Fruit fly (Drosophila melanogaster) whole organism, prepupa: Measurements from ENCODE around the gene CG46303.

ENCODE experiments used
- CG10631 ChIP-seq: fragments of 200-800 bp; sonication (Bioruptor generic); optimal IDR thresholded peaks from 2 replicates; lab custom pipeline; 2016; ENCODE audit warnings: missing biosample characterization, missing genetic modification characterization
- CG10669 ChIP-seq: fragments of 200-800 bp; sonication (Bioruptor generic); optimal IDR thresholded peaks from 3 replicates; lab custom pipeline; 2018; ENCODE audit warnings: missing biosample characterization, mild to moderate bottlenecking, missing genetic modification characterization, moderate library complexity
- CG11294 ChIP-seq: fragments of 200-800 bp; sonication (Bioruptor generic); IDR thresholded peaks from 2 replicates; pipeline ENCODE4 v1.3.6; 2022; ENCODE audit warnings: missing biosample characterization, missing genetic modification characterization
- CG11902 ChIP-seq: fragments of 200-800 bp; sonication (Bioruptor generic); optimal IDR thresholded peaks from 3 replicates; lab custom pipeline; 2016; ENCODE audit warnings: missing biosample characterization, missing genetic modification characterization
- CG15336 ChIP-seq: fragments of 200-800 bp; sonication (Bioruptor generic); IDR thresholded peaks from 2 replicates; pipeline ENCODE4 v1.3.6; 2022; ENCODE audit warnings: missing biosample characterization, missing genetic modification characterization
- CG1621 ChIP-seq: fragments of 200-800 bp; sonication (Bioruptor generic); optimal IDR thresholded peaks from 3 replicates; lab custom pipeline; 2018; ENCODE audit warnings: missing biosample characterization, mild to moderate bottlenecking, missing genetic modification characterization
- CG34406 ChIP-seq: fragments of 200-800 bp; sonication (Bioruptor generic); optimal IDR thresholded peaks from 3 replicates; lab custom pipeline; 2016; ENCODE audit warnings: missing biosample characterization, missing genetic modification characterization
- CG4318 ChIP-seq: fragments of 200-800 bp; sonication (Bioruptor generic); optimal IDR thresholded peaks from 3 replicates; lab custom pipeline; 2017; ENCODE audit warnings: missing biosample characterization, mild to moderate bottlenecking, missing genetic modification characterization
- CG6163 ChIP-seq: fragments of 200-800 bp; sonication (Bioruptor generic); IDR thresholded peaks from 3 replicates; pipeline ENCODE4 v1.3.6; 2022; ENCODE audit warnings: missing biosample characterization, missing genetic modification characterization
- CG6276 ChIP-seq: fragments of 200-800 bp; sonication (Bioruptor generic); optimal IDR thresholded peaks from 2 replicates; lab custom pipeline; 2017; ENCODE audit warnings: missing biosample characterization, mild to moderate bottlenecking, missing genetic modification characterization
- CG7368 ChIP-seq: fragments of 200-800 bp; sonication (Bioruptor generic); optimal IDR thresholded peaks from 3 replicates; lab custom pipeline; 2016; ENCODE audit warnings: missing biosample characterization, missing genetic modification characterization
- CG8119 ChIP-seq: fragments of 200-800 bp; sonication (Bioruptor generic); IDR thresholded peaks from 3 replicates; pipeline ENCODE4 v1.3.6; 2022; ENCODE audit warnings: missing biosample characterization, missing genetic modification characterization
- CG8632 ChIP-seq: fragments of 200-800 bp; sonication (Bioruptor generic); optimal IDR thresholded peaks from 3 replicates; lab custom pipeline; 2016; ENCODE audit warnings: missing biosample characterization, missing genetic modification characterization
- Eip75B ChIP-seq: fragments of 200-800 bp; sonication (Bioruptor generic); optimal IDR thresholded peaks from 3 replicates; lab custom pipeline; 2016; ENCODE audit warnings: missing biosample characterization, missing genetic modification characterization
- Eip78C ChIP-seq: fragments of 200-800 bp; sonication (Bioruptor generic); peaks from one replicate; lab custom pipeline; 2016; ENCODE audit warnings: missing biosample characterization, missing genetic modification characterization
- Gug ChIP-seq: fragments of 200-800 bp; sonication (Bioruptor generic); IDR thresholded peaks from 2 replicates; pipeline ENCODE4 v1.3.6; 2022; ENCODE audit warnings: missing biosample characterization, missing genetic modification characterization
- Hr38 ChIP-seq: sonication (Bioruptor generic); optimal IDR thresholded peaks from 2 replicates; lab custom pipeline; 2016; ENCODE audit warnings: missing biosample characterization, missing genetic modification characterization
- OdsH ChIP-seq: fragments of 200-800 bp; sonication (Bioruptor generic); optimal IDR thresholded peaks from 3 replicates; lab custom pipeline; 2016; ENCODE audit warnings: missing biosample characterization, missing genetic modification characterization
- Sox102F ChIP-seq: fragments of 200-800 bp; sonication (Bioruptor generic); optimal IDR thresholded peaks from 2 replicates; lab custom pipeline; 2016; ENCODE audit warnings: missing biosample characterization, mild to moderate bottlenecking, missing genetic modification characterization
- Sox14 ChIP-seq: fragments of 200-800 bp; sonication (Bioruptor generic); optimal IDR thresholded peaks from 3 replicates; lab custom pipeline; 2016; ENCODE audit warnings: missing biosample characterization, missing genetic modification characterization
- achi ChIP-seq: fragments of 200-800 bp; sonication (Bioruptor generic); optimal IDR thresholded peaks from 3 replicates; lab custom pipeline; 2016; ENCODE audit warnings: missing biosample characterization, missing genetic modification characterization
- acj6 ChIP-seq: fragments of 200-800 bp; sonication (Bioruptor generic); optimal IDR thresholded peaks from 3 replicates; lab custom pipeline; 2016; ENCODE audit warnings: missing biosample characterization, missing genetic modification characterization
- dsx ChIP-seq: fragments of 200-800 bp; optimal IDR thresholded peaks from 3 replicates; lab custom pipeline; 2019; ENCODE audit warnings: missing biosample characterization, mild to moderate bottlenecking, missing genetic modification characterization, moderate library complexity; ENCODE audit not compliant: poor library complexity, severe bottlenecking
- eg ChIP-seq: fragments of 200-800 bp; sonication (Bioruptor generic); IDR thresholded peaks from 3 replicates; pipeline ENCODE4 v1.3.6; 2022; ENCODE audit warnings: missing biosample characterization, missing genetic modification characterization
- fd59A ChIP-seq: fragments of 200-800 bp; sonication (Bioruptor generic); optimal IDR thresholded peaks from 2 replicates; lab custom pipeline; 2017; ENCODE audit warnings: missing biosample characterization, mild to moderate bottlenecking, missing genetic modification characterization, missing genetic modification reagents
- fd85E ChIP-seq: fragments of 200-800 bp; sonication (Bioruptor generic); optimal IDR thresholded peaks from 3 replicates; lab custom pipeline; 2016; ENCODE audit warnings: missing biosample characterization, missing genetic modification characterization
- fkh ChIP-seq: fragments of 200-800 bp; sonication (Bioruptor generic); optimal IDR thresholded peaks from 3 replicates; lab custom pipeline; 2017; ENCODE audit warnings: missing biosample characterization, mild to moderate bottlenecking, missing genetic modification characterization, moderate library complexity
- net ChIP-seq: fragments of 200-800 bp; sonication (Bioruptor generic); optimal IDR thresholded peaks from 3 replicates; lab custom pipeline; 2016; ENCODE audit warnings: missing biosample characterization, missing genetic modification characterization
- salr ChIP-seq, 2 experiments: fragments of 200-800 bp; sonication (Bioruptor generic); optimal IDR thresholded peaks; 3 replicates each; lab custom pipeline; 2016 to 2018; ENCODE audit warnings: missing biosample characterization in 2 of 2, missing genetic modification characterization in 2 of 2, mild to moderate bottlenecking in 1 of 2
- spab ChIP-seq: fragments of 200-800 bp; sonication (Bioruptor generic); optimal IDR thresholded peaks from 2 replicates; lab custom pipeline; 2017; ENCODE audit warnings: missing biosample characterization, mild to moderate bottlenecking, missing genetic modification characterization, missing genetic modification reagents
- ss ChIP-seq, 2 experiments: fragments of 200-800 bp; sonication (Bioruptor generic); optimal IDR thresholded peaks; 2 replicates in 1 of 2; 3 replicates in 1 of 2; lab custom pipeline; 2017 to 2018; ENCODE audit warnings: mild to moderate bottlenecking in 2 of 2, missing biosample characterization in 2 of 2, missing genetic modification characterization in 2 of 2, moderate library complexity in 1 of 2
- svp ChIP-seq: fragments of 200-800 bp; sonication (Bioruptor generic); peaks from one replicate; lab custom pipeline; 2016; ENCODE audit warnings: missing biosample characterization, missing genetic modification characterization

Gene CG46303

dm6 chr3R:5791497-5791896 is 30.3 kb upstream of the CG46303 start, which contains the start of gene Hpf1 (continued):
- TF ChIP-seq CG10669 (GFP tag; lab: Kevin White, UChicago), result peak; percentile 99
- TF ChIP-seq CG10631 (GFP tag; lab: Kevin White, UChicago), result peak; percentile 99
- peak; percentile 99 for TF ChIP-seq Eip75B (GFP tag; lab: Kevin White, UChicago)
- peak; percentile 99 for TF ChIP-seq achi
- peak; percentile 98 for TF ChIP-seq CG11902 (GFP tag; lab: Kevin White, UChicago)
- peak; percentile 99 for TF ChIP-seq CG7368
- peak; percentile 100 for TF ChIP-seq OdsH (GFP tag; lab: Kevin White, UChicago)
- TF ChIP-seq Hr38 (GFP tag; lab: Kevin White, UChicago), result peak; percentile 93
- peak; percentile 99 for TF ChIP-seq CG6276
- peak; percentile 98 for TF ChIP-seq CG11294 (GFP tag; lab: Robert Waterston, UW)
- peak; percentile 100 for TF ChIP-seq Sox102F
- peak; percentile 98 for TF ChIP-seq CG8119
- peak; percentile 98 for TF ChIP-seq fd85E (GFP tag; lab: Kevin White, UChicago)
- peak; percentile 98 for TF ChIP-seq fd59A (GFP tag; lab: Kevin White, UChicago)
- peak; percentile 99 for TF ChIP-seq CG15336
- peak; percentile 98 for TF ChIP-seq spab (GFP tag; lab: Kevin White, UChicago)
- TF ChIP-seq CG8632 (GFP tag; lab: Kevin White, UChicago), result peak; percentile 99

- TF ChIP-seq CG4318 (GFP tag; lab: Kevin White, UChicago) (no peak), Gug (GFP tag; lab: Robert Waterston, UW) (no peak), svp (GFP tag; lab: Kevin White, UChicago) (peak; percentile 45), eg (GFP tag; lab: Robert Waterston, UW) (no peak)
- TF ChIP-seq, all 60 proteins: peak for 1
Observed at dm6 chr3R:5794267-5795089, 27.3 kb upstream of the CG46303 start, which contains the start of the genes PSMG1 and CG10979. Gene PSMG1 (minus strand): TSS chr3R:5794317. Gene CG10979 (plus strand): TSS chr3R:5794705.

dm6 chr3R:5797709-5798108 is 24.1 kb upstream of the CG46303 start:
- peak; percentile 94 for TF ChIP-seq svp (GFP tag; lab: Kevin White, UChicago)
- no peak for TF ChIP-seq CG34406 (GFP tag; lab: Kevin White, UChicago)
- TF ChIP-seq, all 60 proteins: peak for 1

dm6 chr3R:5801703-5802436 is 19.9 kb upstream of the CG46303 start, which contains the start of gene CG11000:
Gene CG11000 (plus strand): TSS chr3R:5802328.
- no peak for TF ChIP-seq CG8119
- TF ChIP-seq CG10631 (GFP tag; lab: Kevin White, UChicago), result no peak
- TF ChIP-seq Eip78C (GFP tag; lab: Kevin White, UChicago), result no peak
- TF ChIP-seq fkh (GFP tag; lab: Kevin White, UChicago), result no peak
- TF ChIP-seq acj6, result no peak
- TF ChIP-seq fd85E (GFP tag; lab: Kevin White, UChicago), result no peak
- TF ChIP-seq Eip75B (GFP tag; lab: Kevin White, UChicago), result no peak
- no peak for TF ChIP-seq Sox14

dm6 chr3R:5813157-5813659 is 8.6 kb upstream of the CG46303 start, which contains the start of gene CG42675:
Gene CG42675 (plus strand): TSS chr3R:5813609.
- 0 out of 2 replicates have a peak, but pooled peaks have one; percentile 32 for TF ChIP-seq CG15336
- TF ChIP-seq dsx, result no peak
- TF ChIP-seq fkh (GFP tag; lab: Kevin White, UChicago), result no peak
- no peak for TF ChIP-seq salr (GFP tag; optimal IDR thresholded peaks at IDR 0.05; lab: Kevin White, UChicago)
- peak; percentile 59 for TF ChIP-seq Eip78C (GFP tag; lab: Kevin White, UChicago)
- TF ChIP-seq eg (GFP tag; lab: Robert Waterston, UW), result peak; percentile 39; the same call in 1 of the 3 replicates
- TF ChIP-seq CG6163 (GFP tag; lab: Robert Waterston, UW), result 0 out of 3 replicates have a peak, but pooled peaks have one; percentile 23
- no peak for TF ChIP-seq net
- peak in 1 of 2 experiments; percentile 83 for TF ChIP-seq ss (GFP tag; optimal IDR thresholded peaks at IDR 0.05; lab: Kevin White, UChicago)
- TF ChIP-seq CG1621 (tag; lab: Kevin White, UChicago), result peak; percentile 4
